Worm (Caenorhabditis elegans) whole organism, early embryonic: ENCODE data around the gene Y51B9A.6.

ENCODE experiments used
- B0310.2 ChIP-seq: sonication (generic microtip); optimal IDR thresholded peaks from 2 replicates; lab custom pipeline; 2016; ENCODE audit warnings: mild to moderate bottlenecking, missing genetic modification characterization, missing compliant biosample characterization
- F13C5.2 ChIP-seq: sonication (generic microtip); optimal IDR thresholded peaks from 2 replicates; lab custom pipeline; 2017; ENCODE audit warnings: mild to moderate bottlenecking, missing genetic modification characterization, inconsistent platforms, missing compliant biosample characterization
- aly-1 ChIP-seq: sonication (generic microtip); optimal IDR thresholded peaks from 2 replicates; lab custom pipeline; 2016; ENCODE audit warnings: missing genetic modification characterization, missing compliant biosample characterization
- ama-1 ChIP-seq: fragments of 150-350 bp; optimal IDR thresholded peaks from 2 replicates; lab custom pipeline; 2014
- ceh-13 ChIP-seq: fragments of 200-800 bp; sonication (Bioruptor generic); optimal IDR thresholded peaks from 2 replicates; lab custom pipeline; 2018; ENCODE audit warnings: mild to moderate bottlenecking, missing genetic modification characterization, missing compliant biosample characterization
- ceh-36 ChIP-seq: sonication (generic microtip); optimal IDR thresholded peaks from 2 replicates; lab custom pipeline; 2016; ENCODE audit warnings: missing genetic modification characterization, inconsistent platforms, missing compliant biosample characterization
- ets-7 ChIP-seq: sonication (generic microtip); optimal IDR thresholded peaks from 2 replicates; lab custom pipeline; 2016; ENCODE audit warnings: missing genotype, missing genetic modification characterization, missing compliant biosample characterization
- flt-1 ChIP-seq: fragments of 200-800 bp; sonication (Bioruptor generic); IDR thresholded peaks from 2 replicates; pipeline ENCODE4 v1.3.6; 2022; ENCODE audit warnings: missing genetic modification characterization, missing compliant biosample characterization
- hmbx-1 ChIP-seq: sonication (generic microtip); optimal IDR thresholded peaks from 2 replicates; lab custom pipeline; 2016; ENCODE audit warnings: mild to moderate bottlenecking, missing genetic modification characterization, missing compliant biosample characterization
- hmg-4 ChIP-seq: fragments of 200-800 bp; sonication (Bioruptor generic); optimal IDR thresholded peaks from 2 replicates; lab custom pipeline; 2018; ENCODE audit warnings: mild to moderate bottlenecking, missing genetic modification characterization, missing compliant biosample characterization
- hnd-1 ChIP-seq: sonication (generic microtip); optimal IDR thresholded peaks from 2 replicates; lab custom pipeline; 2016; ENCODE audit warnings: missing genetic modification characterization, missing compliant biosample characterization
- pes-1 ChIP-seq: fragments of 200-800 bp; sonication (Bioruptor generic); IDR thresholded peaks from 2 replicates; pipeline ENCODE4 v1.3.6; 2022; ENCODE audit warnings: missing genetic modification reagents, missing genetic modification characterization, missing compliant biosample characterization
- scrt-1 ChIP-seq: fragments of 200-800 bp; sonication (Bioruptor generic); IDR thresholded peaks from 2 replicates; pipeline ENCODE4 v1.3.6; 2022; ENCODE audit warnings: missing genetic modification characterization, missing compliant biosample characterization
- sea-1 ChIP-seq: fragments of 200-800 bp; sonication (Bioruptor generic); conservative IDR thresholded peaks from 2 replicates; pipeline ENCODE4 v1.3.6; 2022; ENCODE audit warnings: missing genetic modification characterization, missing compliant biosample characterization
- tbx-11 ChIP-seq: fragments of 200-800 bp; sonication (Bioruptor generic); IDR thresholded peaks from 2 replicates; pipeline ENCODE4 v1.3.6; 2022; ENCODE audit warnings: missing genetic modification characterization, missing compliant biosample characterization
- tbx-37 ChIP-seq: fragments of 200-800 bp; sonication (Bioruptor generic); conservative IDR thresholded peaks from 2 replicates; pipeline ENCODE4 v1.3.6; 2022; ENCODE audit warnings: missing genetic modification reagents, missing genetic modification characterization, missing compliant biosample characterization
- tra-4 ChIP-seq: sonication (generic microtip); optimal IDR thresholded peaks from 2 replicates; lab custom pipeline; 2017; ENCODE audit warnings: missing genetic modification characterization, missing compliant biosample characterization

Gene Y51B9A.6

DNA sequence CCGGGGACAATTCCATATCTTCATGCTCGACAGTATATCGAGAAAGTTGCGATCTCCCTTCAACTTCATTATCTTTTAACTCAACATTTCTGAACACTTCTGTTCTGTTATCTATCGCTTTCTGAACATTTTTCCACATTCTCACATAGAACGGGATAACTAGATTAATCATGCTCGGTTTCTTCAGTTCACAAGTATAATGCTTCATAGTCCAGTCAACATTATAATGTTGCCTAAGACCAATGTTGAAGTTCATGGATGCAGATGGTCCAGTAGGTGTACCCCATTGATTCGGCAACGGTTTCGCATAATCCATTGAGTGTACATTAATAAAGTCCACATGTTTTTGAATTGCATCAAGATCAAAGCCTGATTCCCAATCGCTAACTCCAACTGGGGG lies 35.9 kb upstream of the Y51B9A.6 start:
- TF ChIP-seq tra-4 (tag; lab: Kevin White, UChicago) (no peak), hmg-4 (GFP tag; lab: Kevin White, UChicago) (no peak), scrt-1 (GFP tag; lab: Robert Waterston, UW) (no peak), hmbx-1 (tag; lab: Kevin White, UChicago) (no peak), tbx-37 (GFP tag; lab: Robert Waterston, UW) (no peak), sea-1 (GFP tag; lab: Robert Waterston, UW) (no peak), ets-7 (tag; lab: Kevin White, UChicago) (no peak), tbx-11 (GFP tag; lab: Robert Waterston, UW) (no peak), ceh-36 (tag; lab: Kevin White, UChicago) (no peak), F13C5.2 (tag; lab: Kevin White, UChicago) (no peak), ceh-13 (no peak), aly-1 (no peak), ama-1 (lab: Kevin White, UChicago) (no peak)

DNA sequence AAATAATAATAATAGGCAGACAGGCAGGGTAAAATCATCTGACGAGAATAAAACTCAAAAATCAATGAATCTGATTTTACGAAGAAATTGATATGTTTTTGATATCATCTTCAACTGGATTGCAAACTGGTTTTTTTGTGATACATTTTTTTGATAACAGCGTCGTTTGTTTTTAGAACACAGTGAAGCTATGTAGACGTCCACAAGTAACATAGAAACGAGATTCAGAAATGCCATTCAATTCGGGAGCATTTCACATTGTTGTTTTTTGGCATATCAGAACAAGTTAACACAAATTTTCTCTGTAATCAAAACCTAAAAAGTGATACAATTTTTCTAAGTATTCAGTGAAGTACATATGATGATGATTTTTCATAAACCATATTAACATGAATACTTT lies 35.2 kb upstream of the Y51B9A.6 start, which contains the start of gene chil-13:
chil-13 (minus strand) TSS at position 101 of the 400 bp plus-strand sequence.
- no peak for TF ChIP-seq ets-7 (tag; lab: Kevin White, UChicago)

- TF ChIP-seq hmg-4 (GFP tag; lab: Kevin White, UChicago) (no peak), tbx-37 (GFP tag; lab: Robert Waterston, UW) (no peak), B0310.2 (tag; lab: Kevin White, UChicago) (no peak), tra-4 (tag; lab: Kevin White, UChicago) (no peak), pes-1 (GFP tag; lab: Robert Waterston, UW) (no peak), hmbx-1 (tag; lab: Kevin White, UChicago) (no peak), ama-1 (lab: Kevin White, UChicago) (no peak), ceh-13 (no peak), tbx-11 (GFP tag; lab: Robert Waterston, UW) (no peak), F13C5.2 (tag; lab: Kevin White, UChicago) (no peak), flt-1 (no peak), aly-1 (no peak), ceh-36 (tag; lab: Kevin White, UChicago) (no peak)
Observed at ce11 chrII:9436009-9436408, 33.0 kb upstream of the Y51B9A.6 start, which contains the start of gene kin-16. TSS of gene kin-16 (minus strand) at chrII:9436109.

- TF ChIP-seq hnd-1 (tag; lab: Kevin White, UChicago) (no peak), pes-1 (GFP tag; lab: Robert Waterston, UW) (no peak), tbx-37 (GFP tag; lab: Robert Waterston, UW) (no peak), aly-1 (no peak), hmg-4 (GFP tag; lab: Kevin White, UChicago) (no peak), ama-1 (lab: Kevin White, UChicago) (no peak), flt-1 (no peak), F13C5.2 (tag; lab: Kevin White, UChicago) (no peak), ets-7 (tag; lab: Kevin White, UChicago) (no peak), scrt-1 (GFP tag; lab: Robert Waterston, UW) (no peak), ceh-36 (tag; lab: Kevin White, UChicago) (no peak)
Observed at ce11 chrII:9433609-9434008, 30.6 kb upstream of the Y51B9A.6 start, which contains the start of gene kin-15. TSS of gene kin-15 (minus strand) at chrII:9433709.

DNA sequence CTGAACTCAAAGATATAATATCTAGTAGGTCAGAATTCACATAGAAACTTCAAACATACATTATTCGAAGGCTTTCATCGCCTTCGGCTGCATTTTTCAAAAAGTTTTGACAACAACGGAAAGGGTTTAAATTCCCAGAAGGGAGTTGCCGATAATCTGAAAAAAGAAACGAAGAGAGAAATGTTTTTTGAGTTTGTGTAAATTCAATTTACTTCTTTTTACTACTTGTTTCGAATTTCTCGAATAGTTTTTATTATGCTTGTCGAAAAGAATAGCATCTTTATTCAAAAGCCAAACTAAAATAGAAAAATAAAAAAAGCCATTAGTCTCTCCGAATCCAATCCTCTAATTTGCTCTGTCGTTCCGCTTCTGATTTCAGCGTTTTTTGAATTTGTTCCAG lies 28.1 kb upstream of the Y51B9A.6 start:
- no peak for TF ChIP-seq ets-7 (tag; lab: Kevin White, UChicago)
- TF ChIP-seq sea-1 (GFP tag; lab: Robert Waterston, UW), result no peak
- no peak for TF ChIP-seq tra-4 (tag; lab: Kevin White, UChicago)
- no peak for TF ChIP-seq B0310.2 (tag; lab: Kevin White, UChicago)
- no peak for TF ChIP-seq ceh-13
- TF ChIP-seq ceh-36 (tag; lab: Kevin White, UChicago), result no peak
- TF ChIP-seq ama-1 (lab: Kevin White, UChicago), result no peak
- TF ChIP-seq hnd-1 (tag; lab: Kevin White, UChicago), result no peak
- no peak for TF ChIP-seq aly-1
- no peak for TF ChIP-seq tbx-11 (GFP tag; lab: Robert Waterston, UW)
- no peak for TF ChIP-seq F13C5.2 (tag; lab: Kevin White, UChicago)
- no peak for TF ChIP-seq pes-1 (GFP tag; lab: Robert Waterston, UW)
- no peak for TF ChIP-seq flt-1
- TF ChIP-seq scrt-1 (GFP tag; lab: Robert Waterston, UW), result no peak
- TF ChIP-seq hmbx-1 (tag; lab: Kevin White, UChicago), result no peak

- TF ChIP-seq sea-1 (GFP tag; lab: Robert Waterston, UW), result no peak
Observed at ce11 chrII:9427644-9428043, 24.7 kb upstream of the Y51B9A.6 start, which contains the start of gene M176.5. TSS of gene M176.5 (minus strand) at chrII:9427744.

- TF ChIP-seq hmbx-1 (tag; lab: Kevin White, UChicago) (no peak), tbx-11 (GFP tag; lab: Robert Waterston, UW) (no peak), ets-7 (tag; lab: Kevin White, UChicago) (no peak), ceh-13 (no peak), tra-4 (tag; lab: Kevin White, UChicago) (no peak), B0310.2 (tag; lab: Kevin White, UChicago) (no peak), hmg-4 (GFP tag; lab: Kevin White, UChicago) (no peak)
Observed at ce11 chrII:9426076-9426475, 23.1 kb upstream of the Y51B9A.6 start, which contains the start of gene M176.10. TSS of gene M176.10 (minus strand) at chrII:9426176.

DNA sequence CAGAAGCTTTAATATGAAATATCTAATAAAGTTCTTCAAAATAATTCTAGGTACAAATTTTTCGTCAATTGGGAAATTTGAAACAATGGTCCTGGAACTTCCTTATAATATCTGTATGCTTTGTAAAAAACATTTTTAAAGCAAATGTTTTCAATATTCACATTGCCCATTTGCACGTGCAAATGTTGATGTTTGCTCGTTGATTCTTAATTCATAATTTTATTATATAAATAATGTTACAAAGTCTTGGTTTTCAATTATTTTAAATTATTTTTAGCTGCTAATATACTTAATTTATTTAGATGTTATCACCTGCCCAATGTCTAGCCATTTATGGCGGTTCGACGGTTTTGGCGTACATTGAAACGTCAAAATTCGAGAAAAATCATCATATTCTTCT lies 19.0 kb upstream of the Y51B9A.6 start, which contains the start of gene M176.11:
M176.11 (plus strand) TSS at position 301 of the 400 bp plus-strand sequence.
- TF ChIP-seq aly-1 (no peak), tra-4 (tag; lab: Kevin White, UChicago) (no peak), scrt-1 (GFP tag; lab: Robert Waterston, UW) (no peak), ets-7 (tag; lab: Kevin White, UChicago) (no peak), hmbx-1 (tag; lab: Kevin White, UChicago) (no peak), sea-1 (GFP tag; lab: Robert Waterston, UW) (no peak), hnd-1 (tag; lab: Kevin White, UChicago) (no peak), ceh-13 (no peak), B0310.2 (tag; lab: Kevin White, UChicago) (no peak), ceh-36 (tag; lab: Kevin White, UChicago) (no peak), hmg-4 (GFP tag; lab: Kevin White, UChicago) (no peak), tbx-11 (GFP tag; lab: Robert Waterston, UW) (no peak), tbx-37 (GFP tag; lab: Robert Waterston, UW) (no peak), pes-1 (GFP tag; lab: Robert Waterston, UW) (no peak), ama-1 (lab: Kevin White, UChicago) (no peak), flt-1 (no peak), F13C5.2 (tag; lab: Kevin White, UChicago) (no peak)
